Worm (Caenorhabditis elegans) whole organism, L2 larva: ENCODE data around the gene oac-39.

Experiments used
- C34F6.9 ChIP-seq: fragments of 150-350 bp; optimal IDR thresholded peaks from 2 replicates; lab custom pipeline; 2014; ENCODE audit warnings: missing biosample characterization, missing genetic modification characterization
- F13H6.1 ChIP-seq: sonication (generic microtip); optimal IDR thresholded peaks from 2 replicates; lab custom pipeline; 2016; ENCODE audit warnings: missing genetic modification characterization, missing compliant biosample characterization
- R02D3.7 ChIP-seq: fragments of 150-350 bp; optimal IDR thresholded peaks from 2 replicates; lab custom pipeline; 2014; ENCODE audit warnings: missing biosample characterization, missing genetic modification characterization
- Y55F3AM.14 ChIP-seq: fragments of 200-800 bp; sonication (Bioruptor generic); optimal IDR thresholded peaks from 2 replicates; lab custom pipeline; 2018; ENCODE audit warnings: mild to moderate bottlenecking, missing genetic modification characterization, missing compliant biosample characterization
- ZK546.5 ChIP-seq: sonication (generic microtip); optimal IDR thresholded peaks from 2 replicates; lab custom pipeline; 2017; ENCODE audit warnings: missing biosample characterization, missing genetic modification characterization
- ama-1 ChIP-seq: fragments of 150-350 bp; optimal IDR thresholded peaks from 2 replicates; lab custom pipeline; 2018; ENCODE audit warnings: inconsistent platforms
- blmp-1 ChIP-seq: sonication (generic microtip); optimal IDR thresholded peaks from 2 replicates; lab custom pipeline; 2017; ENCODE audit warnings: missing genetic modification characterization, mild to moderate bottlenecking, missing compliant biosample characterization, antibody characterized with exemption, moderate library complexity; ENCODE audit not compliant: insufficient read depth
- ceh-16 ChIP-seq: fragments of 150-350 bp; optimal IDR thresholded peaks from 2 replicates; lab custom pipeline; 2014; ENCODE audit warnings: missing biosample characterization, missing genetic modification characterization
- ceh-82 ChIP-seq: fragments of 150-350 bp; optimal IDR thresholded peaks from 2 replicates; lab custom pipeline; 2014; ENCODE audit warnings: missing biosample characterization, missing genetic modification characterization
- dmd-4 ChIP-seq: sonication (generic microtip); optimal IDR thresholded peaks from 2 replicates; lab custom pipeline; 2017; ENCODE audit warnings: missing biosample characterization, missing genetic modification characterization
- egl-27 ChIP-seq: sonication (generic microtip); optimal IDR thresholded peaks from 3 replicates; lab custom pipeline; 2017; ENCODE audit warnings: missing biosample characterization, missing genetic modification reagents, missing genetic modification characterization
- elt-1 ChIP-seq: fragments of 150-350 bp; optimal IDR thresholded peaks from 2 replicates; lab custom pipeline; 2014; ENCODE audit warnings: missing biosample characterization, missing genetic modification characterization
- elt-3 ChIP-seq: sonication (generic microtip); optimal IDR thresholded peaks from 2 replicates; lab custom pipeline; 2017; ENCODE audit warnings: missing biosample characterization, missing genetic modification characterization
- fos-1 ChIP-seq: fragments of 150-350 bp; optimal IDR thresholded peaks from 2 replicates; lab custom pipeline; 2014; ENCODE audit warnings: missing biosample characterization, missing genetic modification characterization
- gmeb-1 ChIP-seq: fragments of 150-350 bp; optimal IDR thresholded peaks from 2 replicates; lab custom pipeline; 2014; ENCODE audit warnings: missing biosample characterization, missing genetic modification characterization
- lin-13 ChIP-seq: fragments of 150-350 bp; optimal IDR thresholded peaks from 2 replicates; lab custom pipeline; 2014; ENCODE audit warnings: missing biosample characterization, missing genetic modification reagents, missing genetic modification characterization
- lin-39 ChIP-seq: fragments of 150-350 bp; optimal IDR thresholded peaks from 2 replicates; lab custom pipeline; 2014; ENCODE audit warnings: missing biosample characterization, missing genetic modification reagents, missing genetic modification characterization
- lsy-2 ChIP-seq, 2 experiments: fragments of 150-350 bp in 1 of 2; sonication (generic microtip) in 1 of 2; optimal IDR thresholded peaks; 2 replicates each; lab custom pipeline; 2014 to 2017; ENCODE audit warnings: missing biosample characterization in 2 of 2, missing genetic modification characterization in 2 of 2
- mbf-1 ChIP-seq: sonication (generic microtip); optimal IDR thresholded peaks from 2 replicates; lab custom pipeline; 2017; ENCODE audit warnings: missing biosample characterization, missing genetic modification characterization
- mdl-1 ChIP-seq, 2 experiments: fragments of 150-350 bp in 1 of 2; sonication (generic microtip) in 1 of 2; optimal IDR thresholded peaks; 2 replicates each; lab custom pipeline; 2017; ENCODE audit warnings: missing biosample characterization in 2 of 2, missing genetic modification characterization in 2 of 2
- nhr-10 ChIP-seq: sonication (generic microtip); optimal IDR thresholded peaks from 2 replicates; lab custom pipeline; 2017; ENCODE audit warnings: missing biosample characterization, missing genetic modification characterization
- nhr-11 ChIP-seq: fragments of 150-350 bp; optimal IDR thresholded peaks from 2 replicates; lab custom pipeline; 2014; ENCODE audit warnings: missing biosample characterization, missing genetic modification characterization
- nhr-129 ChIP-seq: fragments of 150-350 bp; optimal IDR thresholded peaks from 2 replicates; lab custom pipeline; 2014; ENCODE audit warnings: missing biosample characterization, missing genetic modification characterization
- nhr-21 ChIP-seq: fragments of 150-350 bp; optimal IDR thresholded peaks from 2 replicates; lab custom pipeline; 2014; ENCODE audit warnings: missing biosample characterization, missing genetic modification characterization
- nhr-23 ChIP-seq: fragments of 150-350 bp; optimal IDR thresholded peaks from 2 replicates; lab custom pipeline; 2014; ENCODE audit warnings: missing biosample characterization, missing genetic modification reagents, missing genetic modification characterization
- nhr-237 ChIP-seq: fragments of 150-350 bp; optimal IDR thresholded peaks from 2 replicates; lab custom pipeline; 2014; ENCODE audit warnings: missing biosample characterization, missing genetic modification characterization
- nhr-6 ChIP-seq: fragments of 150-350 bp; optimal IDR thresholded peaks from 2 replicates; lab custom pipeline; 2014; ENCODE audit warnings: missing biosample characterization, missing genetic modification characterization
- nhr-77 ChIP-seq: fragments of 150-350 bp; optimal IDR thresholded peaks from 2 replicates; lab custom pipeline; 2014; ENCODE audit warnings: missing biosample characterization, missing genetic modification characterization
- peb-1 ChIP-seq: fragments of 150-350 bp; optimal IDR thresholded peaks from 2 replicates; lab custom pipeline; 2014; ENCODE audit warnings: missing biosample characterization, missing genetic modification characterization
- skn-1 ChIP-seq: sonication (generic microtip); optimal IDR thresholded peaks from 2 replicates; lab custom pipeline; 2017; ENCODE audit warnings: missing biosample characterization, missing genetic modification characterization
- sma-3 ChIP-seq: sonication (generic microtip); optimal IDR thresholded peaks from 2 replicates; lab custom pipeline; 2016; ENCODE audit warnings: missing genetic modification reagents, missing genetic modification characterization, missing compliant biosample characterization
- sma-9 ChIP-seq, 2 experiments: fragments of 150-350 bp in 1 of 2; sonication (generic microtip) in 1 of 2; optimal IDR thresholded peaks; 2 replicates each; lab custom pipeline; 2014 to 2016; ENCODE audit warnings: missing genetic modification characterization in 2 of 2, mild to moderate bottlenecking in 1 of 2, missing biosample characterization in 1 of 2, missing compliant biosample characterization in 1 of 2, missing genetic modification reagents in 1 of 2, moderate library complexity in 1 of 2
- unc-55 ChIP-seq: fragments of 150-350 bp; sonication (generic microtip); optimal IDR thresholded peaks from 3 replicates; lab custom pipeline; 2014; ENCODE audit warnings: missing biosample characterization, missing genetic modification reagents, missing genetic modification characterization
- zag-1 ChIP-seq: fragments of 150-350 bp; optimal IDR thresholded peaks from 2 replicates; lab custom pipeline; 2014; ENCODE audit warnings: missing biosample characterization, missing genetic modification characterization
- ztf-1 ChIP-seq: fragments of 200-800 bp; sonication (Bioruptor generic); conservative IDR thresholded peaks from 2 replicates; pipeline ENCODE4 v1.3.6; 2022; ENCODE audit warnings: missing genetic modification characterization, missing compliant biosample characterization

The oac-39 gene

ce11 chrV:248636-249035, 2.9 kb downstream of the oac-39 start:
- TF ChIP-seq elt-3 (no peak), nhr-6 (tag; lab: Kevin White, UChicago) (no peak), egl-27 (tag; lab: Kevin White, UChicago) (no peak), nhr-77 (no peak), nhr-23 (tag; lab: Kevin White, UChicago) (no peak), sma-3 (GFP tag; lab: Kevin White, UChicago) (no peak), ceh-16 (tag; lab: Kevin White, UChicago) (no peak), gmeb-1 (tag; lab: Kevin White, UChicago) (no peak), nhr-21 (no peak), mbf-1 (no peak), peb-1 (tag; lab: Kevin White, UChicago) (no peak), lin-13 (no peak), zag-1 (tag; lab: Kevin White, UChicago) (no peak), nhr-129 (no peak), sma-9 (GFP tag; optimal IDR thresholded peaks at IDR 0.05; lab: Kevin White, UChicago) (no peak), sma-9 (tag; optimal IDR thresholded peaks at IDR 0.05; lab: Kevin White, UChicago) (no peak), elt-1 (no peak)
- TF ChIP-seq, all 48 proteins: peak for 0

ce11 chrV:247576-247975, 4.0 kb downstream of the oac-39 start:
- TF ChIP-seq elt-1 (no peak), lin-39 (tag; lab: Kevin White, UChicago) (no peak), peb-1 (tag; lab: Kevin White, UChicago) (no peak), ama-1 (no peak), lsy-2 (tag; optimal IDR thresholded peaks at IDR 0.05; lab: Kevin White, UChicago) (no peak), lin-13 (no peak), egl-27 (tag; lab: Kevin White, UChicago) (no peak), fos-1 (tag; lab: Kevin White, UChicago) (no peak), mdl-1 (tag; optimal IDR thresholded peaks at IDR 0.05; lab: Kevin White, UChicago) (no peak), skn-1 (tag; lab: Kevin White, UChicago) (no peak), mbf-1 (no peak), ceh-16 (tag; lab: Kevin White, UChicago) (no peak), ZK546.5 (tag; lab: Kevin White, UChicago) (no peak), R02D3.7 (tag; lab: Kevin White, UChicago) (no peak), Y55F3AM.14 (GFP tag; lab: Kevin White, UChicago) (no peak), F13H6.1 (tag; lab: Kevin White, UChicago) (no peak)

- TF ChIP-seq ZK546.5 (tag; lab: Kevin White, UChicago) (no peak), nhr-23 (tag; lab: Kevin White, UChicago) (no peak), nhr-10 (no peak), ama-1 (no peak), elt-3 (no peak)
- TF ChIP-seq, all 48 proteins: peak for 0
These were observed 5.5 kb downstream of the oac-39 start, which contains the start of gene kin-34 for ce11 chrV:246097-246496. Gene kin-34 (minus strand): TSS chrV:246197.

ce11 chrV:242518-242917, 9.0 kb downstream of the oac-39 start, which contains the start of gene R02C2.7:
Gene R02C2.7 (minus strand): TSS chrV:242618.
- no peak for TF ChIP-seq C34F6.9 (tag; lab: Kevin White, UChicago)
- no peak for TF ChIP-seq elt-3
- TF ChIP-seq ceh-82: no peak
- no peak for TF ChIP-seq zag-1 (tag; lab: Kevin White, UChicago)
- no peak for TF ChIP-seq unc-55 (GFP tag; lab: Kevin White, UChicago)
- TF ChIP-seq lin-13: no peak
- no peak for TF ChIP-seq sma-9 (GFP tag; optimal IDR thresholded peaks at IDR 0.05; lab: Kevin White, UChicago)
- no peak for TF ChIP-seq sma-9 (tag; optimal IDR thresholded peaks at IDR 0.05; lab: Kevin White, UChicago)
- TF ChIP-seq blmp-1 (tag; lab: Kevin White, UChicago): no peak
- no peak for TF ChIP-seq lsy-2 (tag; optimal IDR thresholded peaks at IDR 0.05; lab: Kevin White, UChicago)
- no peak for TF ChIP-seq nhr-11 (tag; lab: Kevin White, UChicago)
- no peak for TF ChIP-seq ztf-1 (GFP tag; lab: Robert Waterston, UW)
- TF ChIP-seq nhr-6 (tag; lab: Kevin White, UChicago): no peak
- TF ChIP-seq lin-39 (tag; lab: Kevin White, UChicago): no peak
- no peak for TF ChIP-seq nhr-237
- no peak for TF ChIP-seq nhr-23 (tag; lab: Kevin White, UChicago)
- TF ChIP-seq ZK546.5 (tag; lab: Kevin White, UChicago): no peak
- no peak for TF ChIP-seq F13H6.1 (tag; lab: Kevin White, UChicago)
- TF ChIP-seq dmd-4 (tag; lab: Kevin White, UChicago): no peak
